Fruit fly (Drosophila melanogaster): Measurements from ENCODE around the gene CG11586.

The CG11586 gene

DNA sequence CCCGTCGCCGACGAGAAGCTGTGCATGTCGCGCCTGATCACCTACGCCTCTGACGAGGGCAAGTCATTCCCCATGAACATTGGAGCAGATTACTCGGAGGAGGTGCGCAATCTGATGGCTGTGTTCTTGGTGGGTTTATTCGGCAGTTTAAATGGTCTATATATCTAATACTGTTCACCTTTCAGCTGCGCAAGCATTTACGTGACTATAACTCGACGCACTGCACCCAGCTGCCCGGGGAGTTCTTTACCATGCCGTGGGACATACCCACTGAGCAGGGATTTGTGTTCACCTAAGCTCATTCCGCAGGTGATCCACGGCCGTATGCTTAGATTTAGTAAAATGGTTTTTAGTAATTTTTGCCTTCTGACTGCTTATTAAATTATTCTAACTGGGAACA lies 1.1 kb downstream of the CG11586 start:
- TF ChIP-seq tai (GFP tag; optimal IDR thresholded peaks at IDR 0.05), result no peak
- TF ChIP-seq OdsH (GFP tag; optimal IDR thresholded peaks at IDR 0.05), result no peak
- TF ChIP-seq sage (GFP tag; optimal IDR thresholded peaks at IDR 0.05), result no peak
- no peak for TF ChIP-seq CG32264 (GFP tag; optimal IDR thresholded peaks at IDR 0.05)
- TF ChIP-seq pan (optimal IDR thresholded peaks at IDR 0.05), result no peak
- no peak for TF ChIP-seq GATAd (GFP tag; optimal IDR thresholded peaks at IDR 0.05)
- TF ChIP-seq dl (GFP tag; optimal IDR thresholded peaks at IDR 0.05; ENCODE audit: insufficient read depth in 1 of 2, partially characterized antibody in 2 of 2), result no peak
- no peak for TF ChIP-seq Vsx2 (GFP tag; optimal IDR thresholded peaks at IDR 0.05; ENCODE audit: partially characterized antibody)
- TF ChIP-seq jim (GFP tag; optimal IDR thresholded peaks at IDR 0.05), result no peak
- TF ChIP-seq Dif (GFP tag; optimal IDR thresholded peaks at IDR 0.05; ENCODE audit: partially characterized antibody), result no peak
- no peak for TF ChIP-seq HLH106 (tag; optimal IDR thresholded peaks at IDR 0.05)
- no peak for TF ChIP-seq Hr83 (GFP tag; optimal IDR thresholded peaks at IDR 0.05; ENCODE audit: poor library complexity, severe bottlenecking)

DNA sequence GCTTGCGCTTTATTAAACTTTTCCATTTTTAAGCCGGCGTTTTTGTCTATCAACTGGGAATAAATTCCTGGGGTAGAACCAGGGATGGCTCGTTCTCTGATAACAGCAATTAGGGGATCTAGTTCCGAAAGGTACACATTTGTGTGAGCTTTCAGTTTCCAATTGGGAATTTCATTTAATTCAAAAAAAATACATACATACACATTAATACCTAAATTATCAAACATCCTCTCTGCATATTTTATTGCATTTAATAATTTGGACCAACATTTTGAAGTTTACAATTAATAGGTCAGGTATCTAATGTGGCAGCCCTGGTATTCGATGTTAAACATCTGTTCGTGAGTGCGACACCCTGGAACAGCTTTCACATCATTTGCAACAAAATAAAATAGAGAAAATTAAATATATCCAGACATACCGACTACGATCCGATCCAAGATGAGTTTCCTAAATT lies 3.1 kb downstream of the CG11586 start, which contains the start of the genes CG15011 and CG1309:
Gene CG15011 (minus strand): TSS at position 51 of the 457 bp plus-strand sequence.
Gene CG1309 (plus strand): TSS at position 329 of the 457 bp plus-strand sequence.
- TF ChIP-seq Mio (GFP tag; optimal IDR thresholded peaks at IDR 0.05) (no peak), CG9705 (GFP tag; optimal IDR thresholded peaks at IDR 0.05) (peak; percentile 83), dl (GFP tag; optimal IDR thresholded peaks at IDR 0.05; ENCODE audit: insufficient read depth in 1 of 2, partially characterized antibody in 2 of 2) (no peak), foxo (GFP tag; optimal IDR thresholded peaks at IDR 0.05) (peak in 1 of 2 experiments; percentile 87), OdsH (GFP tag; optimal IDR thresholded peaks at IDR 0.05) (peak; percentile 82), CG32264 (GFP tag; optimal IDR thresholded peaks at IDR 0.05) (peak; percentile 19), Dif (GFP tag; optimal IDR thresholded peaks at IDR 0.05; ENCODE audit: partially characterized antibody) (no peak), Rel (GFP tag; optimal IDR thresholded peaks at IDR 0.05) (no peak), Rel (tag; optimal IDR thresholded peaks at IDR 0.05) (peak; percentile 72), sv (GFP tag; optimal IDR thresholded peaks at IDR 0.05) (peak; percentile 74), dsf (GFP tag; optimal IDR thresholded peaks at IDR 0.05; ENCODE audit: borderline replicate concordance) (peak; percentile 51), h (GFP tag; optimal IDR thresholded peaks at IDR 0.05) (peak; percentile 90), fru (GFP tag; optimal IDR thresholded peaks at IDR 0.05) (peak; percentile 86), Hr83 (GFP tag; optimal IDR thresholded peaks at IDR 0.05; ENCODE audit: poor library complexity, severe bottlenecking) (peak; percentile 47), Sp1 (GFP tag; optimal IDR thresholded peaks at IDR 0.05) (peak; percentile 86), pan (optimal IDR thresholded peaks at IDR 0.05) (no peak), Hnf4 (GFP tag; optimal IDR thresholded peaks at IDR 0.05) (peak; percentile 85), brk (GFP tag; optimal IDR thresholded peaks at IDR 0.05) (no peak), GATAd (GFP tag; optimal IDR thresholded peaks at IDR 0.05) (peak; percentile 88), N (GFP tag; optimal IDR thresholded peaks at IDR 0.05) (no peak), HLH106 (tag; optimal IDR thresholded peaks at IDR 0.05) (peak; percentile 89), rgr (GFP tag; optimal IDR thresholded peaks at IDR 0.05) (peak; percentile 88), Hr78 (GFP tag; optimal IDR thresholded peaks at IDR 0.05) (no peak), woc (GFP tag; optimal IDR thresholded peaks at IDR 0.05) (peak; percentile 94), psq (GFP tag; optimal IDR thresholded peaks at IDR 0.05) (peak; percentile 72), ey (GFP tag; optimal IDR thresholded peaks at IDR 0.05) (peak; percentile 86), Myc (optimal IDR thresholded peaks at IDR 0.05) (no peak), br (GFP tag; optimal IDR thresholded peaks at IDR 0.05) (peak; percentile 83), Jra (GFP tag; optimal IDR thresholded peaks at IDR 0.05) (peak; percentile 86), sage (GFP tag; optimal IDR thresholded peaks at IDR 0.05) (no peak), dmrt93B (GFP tag; optimal IDR thresholded peaks at IDR 0.05) (peak; percentile 48), Dfd (GFP tag; optimal IDR thresholded peaks at IDR 0.05) (no peak), Vsx2 (GFP tag; optimal IDR thresholded peaks at IDR 0.05; ENCODE audit: partially characterized antibody) (no peak)

DNA sequence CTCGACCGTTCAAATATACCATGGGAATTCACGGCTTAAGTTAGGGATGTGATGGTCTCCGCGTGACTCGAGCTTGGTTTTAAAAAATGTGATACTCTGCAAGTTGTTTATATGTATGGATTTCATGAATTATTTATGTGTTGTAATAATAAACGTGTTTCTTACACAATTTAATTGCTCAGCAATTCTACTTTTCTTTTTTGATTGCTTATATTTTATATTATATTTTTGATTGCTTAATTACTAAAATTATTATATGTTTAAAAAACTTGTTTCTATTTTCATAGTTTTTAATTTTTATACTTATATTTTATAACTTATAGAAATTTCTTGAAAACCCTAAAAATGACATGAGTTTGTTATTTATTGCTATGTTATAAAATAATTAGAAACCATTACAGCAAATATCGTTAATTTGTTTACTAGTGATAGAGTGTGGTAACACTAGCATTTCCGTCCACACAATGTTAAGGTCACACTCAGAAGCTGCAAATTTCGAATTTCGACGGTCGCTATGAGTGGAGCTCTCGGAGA lies 7.9 kb downstream of the CG11586 start, which contains the start of the genes ago and CG1265:
Gene ago (minus strand): TSS at position 6 of the 534 bp plus-strand sequence.
Gene CG1265 (plus strand): TSS at position 476 of the 534 bp plus-strand sequence.
- TF ChIP-seq usp (GFP tag; optimal IDR thresholded peaks at IDR 0.05), result no peak
- no peak for TF ChIP-seq CrebA (GFP tag; optimal IDR thresholded peaks at IDR 0.05; ENCODE audit: borderline replicate concordance)
- no peak for TF ChIP-seq pan (optimal IDR thresholded peaks at IDR 0.05)
- no peak for TF ChIP-seq GATAd (GFP tag; optimal IDR thresholded peaks at IDR 0.05)
- no peak for TF ChIP-seq Dfd (GFP tag; optimal IDR thresholded peaks at IDR 0.05)
- peak; percentile 1 for TF ChIP-seq Myc (optimal IDR thresholded peaks at IDR 0.05)
- peak in 1 of 2 experiments; percentile 36 for TF ChIP-seq foxo (GFP tag; optimal IDR thresholded peaks at IDR 0.05)
- TF ChIP-seq br (GFP tag; optimal IDR thresholded peaks at IDR 0.05), result no peak
- TF ChIP-seq Hr83 (GFP tag; optimal IDR thresholded peaks at IDR 0.05; ENCODE audit: poor library complexity, severe bottlenecking), result peak; percentile 2
- peak; percentile 29 for TF ChIP-seq h (GFP tag; optimal IDR thresholded peaks at IDR 0.05)
- no peak for TF ChIP-seq Hr78 (GFP tag; optimal IDR thresholded peaks at IDR 0.05)
- TF ChIP-seq lola (GFP tag; optimal IDR thresholded peaks at IDR 0.05), result no peak
- TF ChIP-seq CG9705 (GFP tag; optimal IDR thresholded peaks at IDR 0.05), result peak; percentile 32
- no peak for TF ChIP-seq sage (GFP tag; optimal IDR thresholded peaks at IDR 0.05)
- no peak for TF ChIP-seq tai (GFP tag; optimal IDR thresholded peaks at IDR 0.05)
- TF ChIP-seq OdsH (GFP tag; optimal IDR thresholded peaks at IDR 0.05), result peak; percentile 29
- TF ChIP-seq Dif (GFP tag; optimal IDR thresholded peaks at IDR 0.05; ENCODE audit: partially characterized antibody), result no peak
- no peak for TF ChIP-seq dl (GFP tag; optimal IDR thresholded peaks at IDR 0.05; ENCODE audit: insufficient read depth in 1 of 2, partially characterized antibody in 2 of 2)
- TF ChIP-seq woc (GFP tag; optimal IDR thresholded peaks at IDR 0.05), result peak; percentile 22
- peak; percentile 62 for TF ChIP-seq HLH106 (tag; optimal IDR thresholded peaks at IDR 0.05)
- no peak for TF ChIP-seq Jra (GFP tag; optimal IDR thresholded peaks at IDR 0.05)
- TF ChIP-seq CG32264 (GFP tag; optimal IDR thresholded peaks at IDR 0.05), result no peak
- TF ChIP-seq dmrt93B (GFP tag; optimal IDR thresholded peaks at IDR 0.05), result peak; percentile 51
- TF ChIP-seq ey (GFP tag; optimal IDR thresholded peaks at IDR 0.05), result no peak
- TF ChIP-seq sv (GFP tag; optimal IDR thresholded peaks at IDR 0.05), result peak; percentile 15
- TF ChIP-seq jim (GFP tag; optimal IDR thresholded peaks at IDR 0.05), result no peak
- TF ChIP-seq Abd-B (GFP tag; optimal IDR thresholded peaks at IDR 0.05), result no peak
- TF ChIP-seq rgr (GFP tag; optimal IDR thresholded peaks at IDR 0.05), result peak; percentile 15
- TF ChIP-seq brk (GFP tag; optimal IDR thresholded peaks at IDR 0.05), result no peak
- TF ChIP-seq Hnf4 (GFP tag; optimal IDR thresholded peaks at IDR 0.05), result peak; percentile 12
- TF ChIP-seq Sp1 (GFP tag; optimal IDR thresholded peaks at IDR 0.05), result peak; percentile 60
- TF ChIP-seq psq (GFP tag; optimal IDR thresholded peaks at IDR 0.05), result peak; percentile 9
- TF ChIP-seq Vsx2 (GFP tag; optimal IDR thresholded peaks at IDR 0.05; ENCODE audit: partially characterized antibody), result no peak
- TF ChIP-seq N (GFP tag; optimal IDR thresholded peaks at IDR 0.05), result no peak

All from whole organism, wandering third instar larva.